Worm (Caenorhabditis elegans) whole organism, late embryonic: ENCODE results near the gene nep-10.
"Not testable (repeated sequence)": the region's sequence is repeated elsewhere in the genome, so short reads cannot be mapped to it uniquely, and the experiment has no call there.

Experiments used
- C38D4.7 ChIP-seq: fragments of 200-800 bp; sonication (Bioruptor generic); optimal IDR thresholded peaks from 2 replicates; lab custom pipeline; 2018; ENCODE audit warnings: mild to moderate bottlenecking, missing genetic modification characterization, moderate library complexity, missing compliant biosample characterization
- F13H6.1 ChIP-seq: sonication (generic microtip); optimal IDR thresholded peaks from 2 replicates; lab custom pipeline; 2016; ENCODE audit warnings: missing genetic modification characterization, missing compliant biosample characterization
- ahr-1 ChIP-seq: sonication (generic microtip); optimal IDR thresholded peaks from 2 replicates; lab custom pipeline; 2016; ENCODE audit warnings: missing genetic modification characterization, missing compliant biosample characterization
- ama-1 ChIP-seq: fragments of 150-350 bp; optimal IDR thresholded peaks from 2 replicates; lab custom pipeline; 2014
- ceh-14 ChIP-seq: sonication (generic microtip); optimal IDR thresholded peaks from 2 replicates; lab custom pipeline; 2016; ENCODE audit warnings: missing genotype, missing genetic modification characterization, missing compliant biosample characterization
- ceh-18 ChIP-seq: sonication (generic microtip); optimal IDR thresholded peaks from 2 replicates; lab custom pipeline; 2016; ENCODE audit warnings: missing genetic modification characterization, missing compliant biosample characterization
- ceh-30 ChIP-seq: fragments of 150-350 bp; optimal IDR thresholded peaks from 2 replicates; lab custom pipeline; 2014; ENCODE audit warnings: missing biosample characterization, missing genetic modification characterization
- ceh-34 ChIP-seq: sonication (generic microtip); optimal IDR thresholded peaks from 2 replicates; lab custom pipeline; 2016; ENCODE audit warnings: mild to moderate bottlenecking, missing genetic modification characterization, missing compliant biosample characterization
- ceh-45 ChIP-seq: fragments of 200-800 bp; sonication (Bioruptor generic); IDR thresholded peaks from 2 replicates; pipeline ENCODE4 v1.3.6; 2022; ENCODE audit warnings: missing genetic modification reagents, missing genetic modification characterization, missing compliant biosample characterization
- ceh-48 ChIP-seq: sonication (generic microtip); optimal IDR thresholded peaks from 2 replicates; lab custom pipeline; 2016; ENCODE audit warnings: missing genetic modification characterization, inconsistent platforms, missing compliant biosample characterization
- ceh-6 ChIP-seq: fragments of 200-800 bp; sonication (Bioruptor generic); optimal IDR thresholded peaks from 2 replicates; lab custom pipeline; 2018; ENCODE audit warnings: mild to moderate bottlenecking, missing genetic modification characterization, missing compliant biosample characterization
- dmd-4 ChIP-seq: sonication (generic microtip); optimal IDR thresholded peaks from 2 replicates; lab custom pipeline; 2016; ENCODE audit warnings: borderline replicate concordance, missing genetic modification characterization, missing compliant biosample characterization
- ets-4 ChIP-seq: sonication (generic microtip); optimal IDR thresholded peaks from 2 replicates; lab custom pipeline; 2016; ENCODE audit warnings: missing genetic modification characterization, missing compliant biosample characterization
- hlh-13 ChIP-seq: fragments of 200-800 bp; sonication (Bioruptor generic); optimal IDR thresholded peaks from 2 replicates; lab custom pipeline; 2018; ENCODE audit warnings: mild to moderate bottlenecking, missing genetic modification characterization, missing compliant biosample characterization
- madf-2 ChIP-seq: sonication (generic microtip); optimal IDR thresholded peaks from 2 replicates; lab custom pipeline; 2017; ENCODE audit warnings: missing genetic modification characterization, missing compliant biosample characterization
- mec-3 ChIP-seq: sonication (generic microtip); optimal IDR thresholded peaks from 2 replicates; lab custom pipeline; 2016; ENCODE audit warnings: borderline replicate concordance, missing genetic modification characterization, missing compliant biosample characterization
- nhr-232 ChIP-seq: sonication (generic microtip); optimal IDR thresholded peaks from 2 replicates; lab custom pipeline; 2016; ENCODE audit warnings: missing genetic modification characterization, missing compliant biosample characterization
- odd-2 ChIP-seq: sonication (generic microtip); optimal IDR thresholded peaks from 2 replicates; lab custom pipeline; 2017; ENCODE audit warnings: antibody characterized with exemption, mild to moderate bottlenecking, missing genetic modification characterization, missing compliant biosample characterization
- pag-3 ChIP-seq: sonication (generic microtip); optimal IDR thresholded peaks from 2 replicates; lab custom pipeline; 2016; ENCODE audit warnings: missing compliant biosample characterization, missing genetic modification characterization, borderline replicate concordance
- pat-9 ChIP-seq: fragments of 200-800 bp; sonication (Bioruptor generic); optimal IDR thresholded peaks from 2 replicates; lab custom pipeline; 2018; ENCODE audit warnings: mild to moderate bottlenecking, missing genetic modification characterization, moderate library complexity, missing compliant biosample characterization
- pha-2 ChIP-seq: sonication (generic microtip); optimal IDR thresholded peaks from 2 replicates; lab custom pipeline; 2017; ENCODE audit warnings: mild to moderate bottlenecking, missing genetic modification characterization, missing compliant biosample characterization
- pqm-1 ChIP-seq: sonication (generic microtip); optimal IDR thresholded peaks from 2 replicates; lab custom pipeline; 2016; ENCODE audit warnings: missing genetic modification characterization, missing compliant biosample characterization
- ref-2 ChIP-seq: sonication (generic microtip); optimal IDR thresholded peaks from 2 replicates; lab custom pipeline; 2016; ENCODE audit warnings: missing genetic modification characterization, missing compliant biosample characterization
- rnt-1 ChIP-seq: sonication (generic microtip); optimal IDR thresholded peaks from 2 replicates; lab custom pipeline; 2016; ENCODE audit warnings: missing genetic modification characterization, missing compliant biosample characterization
- sdc-2 ChIP-seq: sonication (generic microtip); optimal IDR thresholded peaks from 2 replicates; lab custom pipeline; 2016; ENCODE audit warnings: missing genotype, missing genetic modification characterization, missing compliant biosample characterization
- sox-2 ChIP-seq: fragments of 200-800 bp; sonication (Bioruptor generic); IDR thresholded peaks from 2 replicates; pipeline ENCODE4 v1.3.6; 2022; ENCODE audit warnings: missing genetic modification reagents, missing genetic modification characterization, missing compliant biosample characterization
- sox-4 ChIP-seq: sonication (generic microtip); optimal IDR thresholded peaks from 2 replicates; lab custom pipeline; 2017; ENCODE audit warnings: mild to moderate bottlenecking, missing genetic modification characterization, inconsistent platforms, missing compliant biosample characterization
- syd-9 ChIP-seq: sonication (generic microtip); optimal IDR thresholded peaks from 2 replicates; lab custom pipeline; 2016; ENCODE audit warnings: mild to moderate bottlenecking, missing genetic modification characterization, moderate library complexity, missing compliant biosample characterization
- ttx-3 ChIP-seq: sonication (generic microtip); optimal IDR thresholded peaks from 2 replicates; lab custom pipeline; 2016; ENCODE audit warnings: missing genetic modification reagents, missing genetic modification characterization, missing compliant biosample characterization
- unc-3 ChIP-seq, 2 experiments: fragments of 200-800 bp in 1 of 2; sonication (Bioruptor generic) in 1 of 2; sonication (generic microtip) in 1 of 2; conservative IDR thresholded peaks in 1 of 2; optimal IDR thresholded peaks in 1 of 2; 2 replicates each; pipeline versions ENCODE4 v1.3.6 to Lab custom; 2016 to 2022; ENCODE audit warnings: missing compliant biosample characterization in 2 of 2, missing genetic modification characterization in 2 of 2, missing genetic modification reagents in 1 of 2
- unc-42 ChIP-seq: sonication (generic microtip); optimal IDR thresholded peaks from 2 replicates; lab custom pipeline; 2016; ENCODE audit warnings: missing genotype, missing genetic modification characterization, missing compliant biosample characterization
- zip-5 ChIP-seq: sonication (generic microtip); optimal IDR thresholded peaks from 2 replicates; lab custom pipeline; 2016; ENCODE audit warnings: missing genetic modification characterization, missing compliant biosample characterization
- ztf-16 ChIP-seq: sonication (generic microtip); optimal IDR thresholded peaks from 2 replicates; lab custom pipeline; 2017; ENCODE audit warnings: missing genetic modification characterization, missing compliant biosample characterization

The nep-10 gene

ce11 chrII:3402854-3403253 is at the start of gene nep-10:
Gene nep-10 (minus strand): TSS chrII:3402954.
- TF ChIP-seq ceh-48 (tag; lab: Kevin White, UChicago), result no peak
- TF ChIP-seq, all 69 proteins: peak for 0

- TF ChIP-seq ceh-14 (tag; lab: Kevin White, UChicago), result no peak
- no peak for TF ChIP-seq ztf-16 (tag; lab: Kevin White, UChicago)
- TF ChIP-seq ceh-48 (tag; lab: Kevin White, UChicago), result no peak
- no peak for TF ChIP-seq pat-9 (tag; lab: Kevin White, UChicago)
- TF ChIP-seq ahr-1 (tag; lab: Kevin White, UChicago), result no peak
- no peak for TF ChIP-seq nhr-232 (tag; lab: Kevin White, UChicago)
- TF ChIP-seq F13H6.1, result no peak
- TF ChIP-seq pqm-1 (tag; lab: Kevin White, UChicago), result no peak
- TF ChIP-seq unc-42 (tag; lab: Kevin White, UChicago), result no peak
- TF ChIP-seq pag-3, result no peak
- no peak for TF ChIP-seq ref-2 (tag; lab: Kevin White, UChicago)
- TF ChIP-seq syd-9 (tag; lab: Kevin White, UChicago), result no peak
- no peak for TF ChIP-seq ttx-3 (tag; lab: Kevin White, UChicago)
- no peak for TF ChIP-seq ceh-34 (tag; lab: Kevin White, UChicago)
- TF ChIP-seq ama-1 (lab: Kevin White, UChicago), result no peak
- no peak for TF ChIP-seq odd-2 (tag; lab: Kevin White, UChicago)
Measured at ce11 chrII:3452421-3452820, 49.7 kb upstream of the nep-10 start, which contains the start of gene C16C8.12. Gene C16C8.12 (plus strand): TSS chrII:3452721.

- TF ChIP-seq ets-4 (tag; lab: Kevin White, UChicago); unc-3 (GFP tag; conservative IDR thresholded peaks at IDR 0.05; lab: Robert Waterston, UW); unc-3 (tag; optimal IDR thresholded peaks at IDR 0.05; lab: Kevin White, UChicago); ceh-45: not testable (repeated sequence)
Measured at ce11 chrII:3449514-3449913, 46.8 kb upstream of the nep-10 start, which contains the start of gene C16C8.14. Gene C16C8.14 (plus strand): TSS chrII:3449814.

- TF ChIP-seq ets-4 (tag; lab: Kevin White, UChicago), result no peak
- no peak for TF ChIP-seq C38D4.7
- TF ChIP-seq pqm-1 (tag; lab: Kevin White, UChicago), result no peak
- TF ChIP-seq zip-5 (tag; lab: Kevin White, UChicago), result no peak
Measured at ce11 chrII:3448776-3449280, 46.1 kb upstream of the nep-10 start, which contains the start of gene C16C8.25. Gene C16C8.25 (plus strand): TSS chrII:3449230.

ce11 chrII:3447906-3448305 is 45.2 kb upstream of the nep-10 start, which contains the start of gene C16C8.21:
Gene C16C8.21 (plus strand): TSS chrII:3448206.
- TF ChIP-seq syd-9 (tag; lab: Kevin White, UChicago) (no peak), ceh-6 (GFP tag; lab: Kevin White, UChicago) (no peak), dmd-4 (tag; lab: Kevin White, UChicago) (no peak), madf-2 (tag; lab: Kevin White, UChicago) (no peak), ref-2 (tag; lab: Kevin White, UChicago) (no peak), ceh-18 (tag; lab: Kevin White, UChicago) (no peak), mec-3 (tag; lab: Kevin White, UChicago) (no peak), sox-4 (no peak), hlh-13 (GFP tag; lab: Kevin White, UChicago) (no peak), sdc-2 (tag; lab: Kevin White, UChicago) (no peak), ceh-45 (no peak), pha-2 (no peak), ceh-30 (tag; lab: Kevin White, UChicago) (no peak), rnt-1 (no peak), sox-2 (GFP tag; lab: Robert Waterston, UW) (no peak), pat-9 (tag; lab: Kevin White, UChicago) (no peak)
